Fruit fly (Drosophila melanogaster): Measurements from ENCODE around the gene CG11334.

DNA sequence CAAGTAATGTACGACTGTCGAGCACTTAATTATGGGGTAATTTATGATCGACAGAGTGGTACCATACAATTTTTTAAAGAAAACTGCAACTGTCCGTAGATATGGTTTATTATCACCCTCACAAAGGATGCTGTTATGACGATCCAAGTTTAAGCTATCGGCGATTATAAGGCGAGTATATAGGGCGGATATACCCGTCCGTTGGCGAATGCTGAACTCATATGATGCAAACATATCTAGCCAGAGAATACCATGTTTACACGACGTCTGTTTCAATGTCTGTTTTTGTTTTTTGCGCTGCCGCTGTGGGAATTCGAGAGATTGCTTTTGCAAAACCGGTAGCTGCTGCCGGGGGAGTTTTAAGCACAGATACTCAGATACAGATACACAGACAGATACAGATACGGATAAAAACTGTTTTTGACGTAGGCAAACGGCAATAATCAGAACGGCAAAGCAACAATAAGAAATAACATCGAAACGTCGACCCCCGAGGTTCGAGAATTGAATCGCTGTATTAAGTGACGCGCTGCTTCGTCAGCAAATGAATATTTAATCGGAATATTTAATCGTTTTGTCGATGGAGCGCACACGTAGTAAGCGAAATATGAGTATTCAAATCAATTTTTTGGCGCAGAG lies 25.3 kb downstream of the CG11334 start:
- TF ChIP-seq CG11093 (GFP tag; IDR thresholded peaks at IDR 0.05) (no peak), zfh2 (GFP tag; optimal IDR thresholded peaks at IDR 0.05) (no peak), Hand (GFP tag; optimal IDR thresholded peaks at IDR 0.05) (no peak), CG14965 (GFP tag; optimal IDR thresholded peaks at IDR 0.05; ENCODE audit: borderline replicate concordance) (no peak), az2 (GFP tag; optimal IDR thresholded peaks at IDR 0.05) (no peak), ara (GFP tag; IDR thresholded peaks at IDR 0.05) (no peak), Oli (tag; optimal IDR thresholded peaks at IDR 0.05) (no peak), CG31224 (GFP tag; IDR thresholded peaks at IDR 0.05) (no peak), CG12104 (GFP tag; optimal IDR thresholded peaks at IDR 0.05) (no peak), CG17186 (GFP tag; optimal IDR thresholded peaks at IDR 0.05) (no peak), CG2678 (tag; optimal IDR thresholded peaks at IDR 0.05) (no peak), CHES-1-like (GFP tag; optimal IDR thresholded peaks at IDR 0.05) (no peak), CTCF (GFP tag; optimal IDR thresholded peaks at IDR 0.05) (no peak), h (optimal IDR thresholded peaks at IDR 0.05) (no peak)
